Worm (Caenorhabditis elegans): ENCODE data around the gene fbxa-188.

DNA sequence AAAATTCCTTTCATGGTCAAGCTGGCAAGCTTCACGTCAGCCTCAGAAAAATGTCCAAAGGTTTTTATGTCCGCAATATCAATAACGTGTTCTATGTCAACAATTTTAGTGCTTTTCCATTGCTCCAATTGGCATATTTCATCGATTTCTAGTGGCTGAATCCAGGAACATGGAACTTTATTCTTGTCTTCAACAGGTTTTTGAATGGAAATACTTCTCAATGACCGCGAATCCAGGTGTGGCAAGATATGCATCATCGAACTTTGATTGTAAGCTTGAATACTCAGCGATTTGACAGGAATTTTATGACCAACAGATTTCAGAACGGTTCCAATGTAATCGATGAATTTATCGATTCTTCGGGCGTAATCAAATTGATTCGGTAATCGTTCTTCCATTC, 46.1 kb downstream of the fbxa-188 start:
- no peak for TF ChIP-seq B0336.3 (GFP tag; IDR thresholded peaks at IDR 0.05)
- no peak for TF ChIP-seq lin-35 (GFP tag; optimal IDR thresholded peaks at IDR 0.05)
- no peak for TF ChIP-seq ama-1 (optimal IDR thresholded peaks at IDR 0.05)
- TF ChIP-seq ama-1 (GFP tag; optimal IDR thresholded peaks at IDR 0.05), result no peak
- no peak for TF ChIP-seq hmg-20 (GFP tag; IDR thresholded peaks at IDR 0.05)
- TF ChIP-seq attf-3 (GFP tag; conservative IDR thresholded peaks at IDR 0.05), result no peak
- TF ChIP-seq ztf-3 (GFP tag; optimal IDR thresholded peaks at IDR 0.05), result no peak
- TF ChIP-seq snpc-4 (GFP tag; optimal IDR thresholded peaks at IDR 0.05), result no peak
- TF ChIP-seq snpc-4 (tag; optimal IDR thresholded peaks at IDR 0.05), result no peak
- no peak for TF ChIP-seq cebp-2 (GFP tag; IDR thresholded peaks at IDR 0.05)
- no peak for TF ChIP-seq aptf-2 (GFP tag; conservative IDR thresholded peaks at IDR 0.05)
- TF ChIP-seq mes-4 (tag; optimal IDR thresholded peaks at IDR 0.05), result no peak

Data from whole organism, young adult.